Fruit fly (Drosophila melanogaster) whole organism, embryonic: ENCODE measurements around the gene CG45099.

Source experiments
- CG11085 ChIP-seq: fragments of 200-800 bp; sonication (Bioruptor generic); IDR thresholded peaks from 2 replicates; pipeline ENCODE4 v1.3.6; 2022; ENCODE audit warnings: missing biosample characterization, missing genetic modification characterization
- CG12744 ChIP-seq: fragments of 200-800 bp; sonication (Bioruptor generic); optimal IDR thresholded peaks from 2 replicates; lab custom pipeline; 2016; ENCODE audit warnings: missing biosample characterization, missing genetic modification characterization
- CG14667 ChIP-seq: fragments of 200-800 bp; sonication (Bioruptor generic); IDR thresholded peaks from 2 replicates; pipeline ENCODE4 v1.3.6; 2022; ENCODE audit warnings: missing biosample characterization, missing genetic modification characterization
- CG15696 ChIP-seq: fragments of 200-800 bp; sonication (Bioruptor generic); optimal IDR thresholded peaks from 2 replicates; lab custom pipeline; 2019; ENCODE audit warnings: missing biosample characterization, mild to moderate bottlenecking, missing genetic modification characterization, moderate library complexity
- CG1602 ChIP-seq: fragments of 200-800 bp; sonication (Bioruptor generic); optimal IDR thresholded peaks from 3 replicates; lab custom pipeline; 2016; ENCODE audit warnings: missing biosample characterization, missing genetic modification characterization
- CG17912 ChIP-seq: fragments of 200-800 bp; sonication (Bioruptor generic); optimal IDR thresholded peaks from 2 replicates; lab custom pipeline; 2018; ENCODE audit warnings: missing biosample characterization, mild to moderate bottlenecking, missing genetic modification characterization
- CG30020 ChIP-seq: fragments of 200-800 bp; optimal IDR thresholded peaks from 2 replicates; lab custom pipeline; 2019; ENCODE audit warnings: missing biosample characterization, mild to moderate bottlenecking, missing genetic modification characterization, moderate library complexity
- CG31365 ChIP-seq: fragments of 200-800 bp; sonication (Bioruptor generic); optimal IDR thresholded peaks from 2 replicates; lab custom pipeline; 2018; ENCODE audit warnings: missing biosample characterization, mild to moderate bottlenecking, missing genetic modification characterization
- CG6791 ChIP-seq: fragments of 200-800 bp; sonication (Bioruptor generic); IDR thresholded peaks from 3 replicates; pipeline ENCODE4 v1.3.6; 2022; ENCODE audit warnings: missing biosample characterization, missing genetic modification characterization; ENCODE audit not compliant: partially characterized antibody
- CG7745 ChIP-seq: fragments of 200-800 bp; sonication (Bioruptor generic); optimal IDR thresholded peaks from 2 replicates; lab custom pipeline; 2018; ENCODE audit warnings: missing biosample characterization, mild to moderate bottlenecking, missing genetic modification characterization, moderate library complexity
- CG8089 ChIP-seq: fragments of 200-800 bp; sonication (Bioruptor generic); optimal IDR thresholded peaks from 3 replicates; lab custom pipeline; 2016; ENCODE audit warnings: missing biosample characterization, missing genetic modification characterization
- CG8359 ChIP-seq: fragments of 200-800 bp; sonication (Bioruptor generic); optimal IDR thresholded peaks from 2 replicates; lab custom pipeline; 2017; ENCODE audit warnings: missing biosample characterization, mild to moderate bottlenecking, missing genetic modification characterization, borderline replicate concordance
- CG8388 ChIP-seq: fragments of 200-800 bp; sonication (Bioruptor generic); optimal IDR thresholded peaks from 2 replicates; lab custom pipeline; 2019; ENCODE audit warnings: missing biosample characterization, mild to moderate bottlenecking, missing genetic modification characterization, moderate library complexity
- CG8924 ChIP-seq: fragments of 200-800 bp; optimal IDR thresholded peaks from 3 replicates; lab custom pipeline; 2019; ENCODE audit warnings: missing biosample characterization, mild to moderate bottlenecking, missing genetic modification characterization, moderate library complexity
- CG8944 ChIP-seq: fragments of 200-800 bp; sonication (Bioruptor generic); optimal IDR thresholded peaks from 3 replicates; lab custom pipeline; 2016; ENCODE audit warnings: missing biosample characterization, missing genetic modification characterization
- CG9437 ChIP-seq: fragments of 200-800 bp; sonication (Bioruptor generic); optimal IDR thresholded peaks from 2 replicates; lab custom pipeline; 2018; ENCODE audit warnings: missing biosample characterization, mild to moderate bottlenecking, missing genetic modification characterization
- CkIIα-i1 ChIP-seq: fragments of 200-800 bp; sonication (Bioruptor generic); IDR thresholded peaks from 2 replicates; pipeline ENCODE4 v1.3.6; 2022; ENCODE audit warnings: missing biosample characterization, missing genetic modification characterization
- D ChIP-seq, 2 experiments: fragments of 200-800 bp in 1 of 2; fragments of >200 bp in 1 of 2; sonication (Bioruptor generic) in 1 of 2; optimal IDR thresholded peaks; 2 replicates in 1 of 2; 3 replicates in 1 of 2; lab custom pipeline; 2017; ENCODE audit warnings: mild to moderate bottlenecking in 1 of 2, missing biosample characterization in 1 of 2, missing genetic modification characterization in 1 of 2, missing genetic modification reagents in 1 of 2
- Drgx ChIP-seq: fragments of 200-800 bp; sonication (Bioruptor generic); IDR thresholded peaks from 2 replicates; pipeline ENCODE4 v1.3.6; 2022; ENCODE audit warnings: missing biosample characterization, missing genetic modification characterization
- ERR ChIP-seq: fragments of 200-800 bp; sonication (Bioruptor generic); optimal IDR thresholded peaks from 2 replicates; lab custom pipeline; 2016; ENCODE audit warnings: missing biosample characterization, missing genetic modification characterization
- Ets65A ChIP-seq: fragments of 200-800 bp; sonication (Bioruptor generic); peaks from one replicate; lab custom pipeline; 2016; ENCODE audit warnings: missing biosample characterization, missing genetic modification characterization
- Fer1 ChIP-seq: fragments of 200-800 bp; sonication (Bioruptor generic); optimal IDR thresholded peaks from 2 replicates; lab custom pipeline; 2017; ENCODE audit warnings: missing biosample characterization, mild to moderate bottlenecking, missing genetic modification characterization
- Gug ChIP-seq: fragments of 200-800 bp; sonication (Bioruptor generic); IDR thresholded peaks from 4 replicates; pipeline ENCODE4 v1.3.6; 2022; ENCODE audit warnings: missing biosample characterization, missing genetic modification characterization
- HLH54F ChIP-seq: fragments of 200-800 bp; sonication (Bioruptor generic); optimal IDR thresholded peaks from 3 replicates; lab custom pipeline; 2016; ENCODE audit warnings: missing biosample characterization, missing genetic modification characterization
- Mrtf ChIP-seq: fragments of 200-800 bp; sonication (Bioruptor generic); IDR thresholded peaks from 3 replicates; pipeline ENCODE4 v1.3.6; 2022; ENCODE audit warnings: missing biosample characterization, missing genetic modification characterization
- Neu2 ChIP-seq: fragments of 200-800 bp; sonication (Bioruptor generic); optimal IDR thresholded peaks from 3 replicates; lab custom pipeline; 2016; ENCODE audit warnings: missing biosample characterization, missing genetic modification characterization, borderline replicate concordance
- Scr ChIP-seq: fragments of 200-800 bp; sonication (Bioruptor generic); IDR thresholded peaks from 2 replicates; pipeline ENCODE4 v1.3.6; 2022; ENCODE audit warnings: missing biosample characterization, missing genetic modification characterization; ENCODE audit not compliant: partially characterized antibody
- Stat92E ChIP-seq, 3 experiments: fragments of >200 bp in 2 of 3; fragments of 200-800 bp in 1 of 3; sonication (Bioruptor generic) in 1 of 3; optimal IDR thresholded peaks; 2 replicates each; lab custom pipeline; 2017 to 2019; ENCODE audit warnings: missing biosample characterization in 3 of 3, missing genetic modification characterization in 3 of 3, mild to moderate bottlenecking in 1 of 3, moderate library complexity in 1 of 3
- ash1 ChIP-seq: fragments of 200-800 bp; sonication (Bioruptor generic); optimal IDR thresholded peaks from 2 replicates; lab custom pipeline; 2018; ENCODE audit warnings: missing biosample characterization, mild to moderate bottlenecking, missing genetic modification characterization
- ato ChIP-seq: fragments of 200-800 bp; sonication (Bioruptor generic); IDR thresholded peaks from 2 replicates; pipeline ENCODE4 v1.3.6; 2022; ENCODE audit warnings: missing biosample characterization, missing genetic modification characterization; ENCODE audit not compliant: partially characterized antibody
- bcd ChIP-seq: fragments of 200-800 bp; sonication (Bioruptor generic); optimal IDR thresholded peaks from 2 replicates; lab custom pipeline; 2017; ENCODE audit warnings: missing biosample characterization, mild to moderate bottlenecking, missing genetic modification characterization
- chif ChIP-seq, 2 experiments: fragments of 200-800 bp; sonication (Bioruptor generic); optimal IDR thresholded peaks; 3 replicates each; lab custom pipeline; 2016; ENCODE audit warnings: missing biosample characterization in 2 of 2, missing genetic modification characterization in 2 of 2
- chm ChIP-seq: fragments of 200-800 bp; sonication (Bioruptor generic); IDR thresholded peaks from 2 replicates; pipeline ENCODE4 v1.3.6; 2022; ENCODE audit warnings: missing biosample characterization, missing genetic modification characterization
- ci ChIP-seq: fragments of 200-800 bp; sonication (Bioruptor generic); IDR thresholded peaks from 3 replicates; pipeline ENCODE4 v1.3.6; 2022; ENCODE audit warnings: missing biosample characterization, missing genetic modification characterization
- crol ChIP-seq: fragments of 200-800 bp; sonication (Bioruptor generic); IDR thresholded peaks from 2 replicates; pipeline ENCODE4 v1.3.6; 2022; ENCODE audit warnings: missing biosample characterization, missing genetic modification characterization
- dan ChIP-seq: fragments of 200-800 bp; sonication (Bioruptor generic); IDR thresholded peaks from 2 replicates; pipeline ENCODE4 v1.3.6; 2022; ENCODE audit warnings: missing biosample characterization, missing genetic modification characterization
- eyg ChIP-seq: fragments of 200-800 bp; sonication (Bioruptor generic); optimal IDR thresholded peaks from 3 replicates; lab custom pipeline; 2016; ENCODE audit warnings: missing biosample characterization, missing genetic modification characterization
- fu2 ChIP-seq: fragments of 200-800 bp; sonication (Bioruptor generic); optimal IDR thresholded peaks from 2 replicates; lab custom pipeline; 2016; ENCODE audit warnings: missing biosample characterization, missing genetic modification characterization
- gcm2 ChIP-seq: fragments of 200-800 bp; sonication (Bioruptor generic); optimal IDR thresholded peaks from 2 replicates; lab custom pipeline; 2016; ENCODE audit warnings: missing biosample characterization, missing genetic modification characterization
- lab ChIP-seq: fragments of 200-800 bp; sonication (Bioruptor generic); optimal IDR thresholded peaks from 3 replicates; lab custom pipeline; 2017; ENCODE audit warnings: missing biosample characterization, missing genetic modification characterization, mild to moderate bottlenecking, moderate library complexity, missing genetic modification reagents
- mirr ChIP-seq: fragments of 200-800 bp; sonication (Bioruptor generic); optimal IDR thresholded peaks from 3 replicates; lab custom pipeline; 2018; ENCODE audit warnings: missing biosample characterization, mild to moderate bottlenecking, missing genetic modification characterization
- prd ChIP-seq, 3 experiments: fragments of >200 bp in 2 of 3; fragments of 200-800 bp in 1 of 3; sonication (Bioruptor generic) in 1 of 3; optimal IDR thresholded peaks in 2 of 3; IDR thresholded peaks in 1 of 3; 2 replicates in 2 of 3; 3 replicates in 1 of 3; pipeline versions ENCODE4 v1.3.6 to Lab custom; 2017 to 2022; ENCODE audit warnings: missing biosample characterization in 1 of 3, missing genetic modification characterization in 1 of 3
- pros ChIP-seq: fragments of 200-800 bp; sonication (Bioruptor generic); optimal IDR thresholded peaks from 3 replicates; lab custom pipeline; 2019; ENCODE audit warnings: missing biosample characterization, mild to moderate bottlenecking, missing genetic modification characterization, moderate library complexity
- psq ChIP-seq: fragments of 200-800 bp; sonication (Bioruptor generic); optimal IDR thresholded peaks from 2 replicates; lab custom pipeline; 2017; ENCODE audit warnings: missing biosample characterization, missing genetic modification characterization
- sens ChIP-seq: fragments of 200-800 bp; sonication (Bioruptor generic); peaks from one replicate; lab custom pipeline; 2016; ENCODE audit warnings: missing biosample characterization, missing genetic modification characterization
- seq ChIP-seq: fragments of 200-800 bp; sonication (Bioruptor generic); IDR thresholded peaks from 2 replicates; pipeline ENCODE4 v1.3.6; 2022; ENCODE audit warnings: missing biosample characterization, missing genetic modification characterization
- unc-4 ChIP-seq: fragments of 200-800 bp; sonication (Bioruptor generic); IDR thresholded peaks from 2 replicates; pipeline ENCODE4 v1.3.6; 2022; ENCODE audit warnings: missing biosample characterization, missing genetic modification characterization; ENCODE audit not compliant: partially characterized antibody
- wdn ChIP-seq: fragments of 200-800 bp; sonication (Bioruptor generic); IDR thresholded peaks from 2 replicates; pipeline ENCODE4 v1.3.6; 2022; ENCODE audit warnings: missing biosample characterization, missing genetic modification characterization
- z ChIP-seq: fragments of 200-800 bp; sonication (Bioruptor generic); IDR thresholded peaks from 3 replicates; pipeline ENCODE4 v1.3.6; 2022; ENCODE audit warnings: missing biosample characterization, missing genetic modification characterization

Gene CG45099

dm6 chr3R:22043748-22044402 lies 9.8 kb upstream of the CG45099 start (continued):
- TF ChIP-seq Neu2 (no peak), Ets65A (GFP tag; lab: Kevin White, UChicago) (peak; percentile 67), CG8089 (no peak), crol (peak; percentile 44; the same call in 1 of the 2 replicates), sens (GFP tag; lab: Kevin White, UChicago) (peak; percentile 73), pros (peak; percentile 58)

- TF ChIP-seq z (GFP tag; lab: Robert Waterston, UW) (no peak), mirr (GFP tag; lab: Kevin White, UChicago) (no peak), HLH54F (no peak), CG31365 (tag; lab: Kevin White, UChicago) (no peak), fu2 (GFP tag; lab: Kevin White, UChicago) (no peak), CG30020 (no peak), CG14667 (GFP tag; lab: Robert Waterston, UW) (no peak), Gug (no peak), gcm2 (GFP tag; lab: Kevin White, UChicago) (no peak), ci (0 out of 3 replicates have a peak, but pooled peaks have one; percentile 44), dan (GFP tag; lab: Robert Waterston, UW) (no peak), chm (GFP tag; lab: Robert Waterston, UW) (0 out of 2 replicates have a peak, but pooled peaks have one; percentile 46), Stat92E (GFP tag; optimal IDR thresholded peaks at IDR 0.05; lab: Kevin White, UChicago) (no peak), CG6791 (GFP tag; lab: Robert Waterston, UW) (no peak), Fer1 (GFP tag; lab: Kevin White, UChicago) (no peak), unc-4 (no peak), seq (no peak), eyg (GFP tag; lab: Kevin White, UChicago) (no peak), lab (GFP tag; lab: Kevin White, UChicago) (no peak), bcd (GFP tag; lab: Kevin White, UChicago) (no peak), D (optimal IDR thresholded peaks at IDR 0.05; lab: Kevin White, UChicago) (no peak), D (GFP tag; optimal IDR thresholded peaks at IDR 0.05; lab: Kevin White, UChicago) (no peak), CkIIα-i1 (no peak), CG8359 (no peak), psq (GFP tag; lab: Kevin White, UChicago) (no peak), CG11085 (GFP tag; lab: Robert Waterston, UW) (no peak), Drgx (GFP tag; lab: Robert Waterston, UW) (no peak), CG12744 (GFP tag; lab: Kevin White, UChicago) (no peak), prd (optimal IDR thresholded peaks at IDR 0.05; lab: Kevin White, UChicago) (no peak), prd (GFP tag; IDR thresholded peaks at IDR 0.05; lab: Robert Waterston, UW) (no peak), CG7745 (tag; lab: Kevin White, UChicago) (no peak), CG8388 (no peak), CG8924 (tag; lab: Kevin White, UChicago) (no peak), CG8944 (GFP tag; lab: Kevin White, UChicago) (no peak), chif (GFP tag; optimal IDR thresholded peaks at IDR 0.05; lab: Kevin White, UChicago) (no peak), CG15696 (no peak), Mrtf (GFP tag; lab: Robert Waterston, UW) (no peak), ash1 (GFP tag; lab: Kevin White, UChicago) (no peak), CG9437 (GFP tag; lab: Kevin White, UChicago) (no peak), CG1602 (GFP tag; lab: Kevin White, UChicago) (no peak), ERR (GFP tag; lab: Kevin White, UChicago) (no peak), CG17912 (no peak), Scr (no peak), wdn (GFP tag; lab: Robert Waterston, UW) (no peak), ato (no peak)
These were observed 8.9 kb upstream of the CG45099 start for dm6 chr3R:22042982-22043381.
